Fruit fly (Drosophila melanogaster) whole organism: ENCODE results near the gene Pyroxd1.

Experiments used
- pan ChIP-seq: fragments of >200 bp; optimal IDR thresholded peaks from 2 replicates; lab custom pipeline; 2017
- usp ChIP-seq: fragments of >200 bp; optimal IDR thresholded peaks from 2 replicates; lab custom pipeline; 2017; ENCODE audit warnings: missing biosample characterization, missing genetic modification characterization, mixed read lengths

DNA sequence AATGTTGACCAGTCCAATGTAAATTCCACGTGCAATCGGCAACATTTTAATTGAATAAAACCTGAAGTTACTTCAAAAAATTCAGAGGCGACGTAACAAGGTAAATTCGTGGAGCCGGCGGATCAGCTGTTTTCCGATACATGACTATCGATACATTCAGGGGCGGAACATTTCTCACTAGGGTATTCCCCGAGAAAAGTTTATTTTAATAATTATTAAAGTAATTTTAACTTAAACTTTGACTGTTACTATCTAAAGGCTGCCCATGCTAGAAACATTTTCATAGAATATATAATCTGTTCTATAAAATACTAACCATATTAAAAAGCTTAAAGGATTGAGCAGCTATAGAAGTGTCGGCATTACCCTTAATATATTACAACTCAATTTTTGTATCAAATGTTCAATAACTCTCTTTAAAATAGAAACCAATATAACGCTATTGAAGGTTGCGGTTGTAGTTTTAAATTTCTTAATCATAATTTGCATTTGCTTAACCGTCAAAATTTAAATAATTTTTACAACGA lies 5.9 kb downstream of the Pyroxd1 start, which contains the start of the genes mRpS18B and Kua:
- TF ChIP-seq pan (lab: Kevin White, UChicago) (no peak), usp (no peak)
